Fruit fly (Drosophila melanogaster): ENCODE data around the gene CG10163.

Gene CG10163

dm6 chr3L:6266321-6266720, 7.8 kb upstream of the CG10163 start (continued):
- TF ChIP-seq Nf-YB (GFP tag; optimal IDR thresholded peaks at IDR 0.05) (no peak), CG14050 (GFP tag; IDR thresholded peaks at IDR 0.05) (no peak), CG7372 (GFP tag; IDR thresholded peaks at IDR 0.05) (no peak), Spps (tag; optimal IDR thresholded peaks at IDR 0.05) (no peak), MESR4 (GFP tag; optimal IDR thresholded peaks at IDR 0.05) (no peak), scrt (GFP tag; optimal IDR thresholded peaks at IDR 0.05) (no peak), row (GFP tag; IDR thresholded peaks at IDR 0.05) (0 out of 3 replicates have a peak, but pooled peaks have one; percentile 10), CoRest (tag; optimal IDR thresholded peaks at IDR 0.05) (no peak), crol (GFP tag; IDR thresholded peaks at IDR 0.05) (no peak), emc (GFP tag; optimal IDR thresholded peaks at IDR 0.05) (no peak), Xrp1 (GFP tag; IDR thresholded peaks at IDR 0.05) (no peak), esg (GFP tag; conservative IDR thresholded peaks at IDR 0.05) (no peak), NfI (GFP tag; optimal IDR thresholded peaks at IDR 0.05) (no peak), CG17361 (GFP tag; IDR thresholded peaks at IDR 0.05) (no peak), CG11695 (GFP tag; IDR thresholded peaks at IDR 0.05) (no peak), en (GFP tag; optimal IDR thresholded peaks at IDR 0.05) (no peak), CG5245 (GFP tag; optimal IDR thresholded peaks at IDR 0.05) (no peak)

- peak in 1 of 2 experiments; percentile 7 for TF ChIP-seq insv (GFP tag; optimal IDR thresholded peaks at IDR 0.05)
- TF ChIP-seq CG31388 (GFP tag; optimal IDR thresholded peaks at IDR 0.05): no peak
- TF ChIP-seq h (optimal IDR thresholded peaks at IDR 0.05): no peak
- TF ChIP-seq twi (tag; optimal IDR thresholded peaks at IDR 0.05): peak; percentile 16
- peak; percentile 78 for TF ChIP-seq NFAT (GFP tag; IDR thresholded peaks at IDR 0.05)
- peak; percentile 54; the same call in 1 of the 3 replicates for TF ChIP-seq knrl (GFP tag; IDR thresholded peaks at IDR 0.05; ENCODE audit: partially characterized antibody)
- no peak for TF ChIP-seq HLHmδ (GFP tag; optimal IDR thresholded peaks at IDR 0.05)
- TF ChIP-seq sima (GFP tag; optimal IDR thresholded peaks at IDR 0.05): no peak
- 0 out of 3 replicates have a peak, but pooled peaks have one; percentile 37 for TF ChIP-seq CG7357 (GFP tag; IDR thresholded peaks at IDR 0.05)
- peak; percentile 39 for TF ChIP-seq dmrt99B (tag; optimal IDR thresholded peaks at IDR 0.05)
- peak; percentile 41 for TF ChIP-seq CG10209 (GFP tag; optimal IDR thresholded peaks at IDR 0.05)
- TF ChIP-seq CG14710 (tag; optimal IDR thresholded peaks at IDR 0.05): peak; percentile 28
- TF ChIP-seq maf-S (GFP tag; optimal IDR thresholded peaks at IDR 0.05): peak; percentile 13
- peak; percentile 57 for TF ChIP-seq Camta (GFP tag; optimal IDR thresholded peaks at IDR 0.05)
- 0 out of 2 replicates have a peak, but pooled peaks have one; percentile 12 for TF ChIP-seq ssp (GFP tag; IDR thresholded peaks at IDR 0.05)
- TF ChIP-seq row (GFP tag; IDR thresholded peaks at IDR 0.05): peak; percentile 25; the same call in 1 of the 3 replicates
- TF ChIP-seq ttk (GFP tag; IDR thresholded peaks at IDR 0.05): no peak
- TF ChIP-seq CG9609 (GFP tag; optimal IDR thresholded peaks at IDR 0.05): peak; percentile 42
- TF ChIP-seq chm (GFP tag; IDR thresholded peaks at IDR 0.05): no peak
- TF ChIP-seq CG12236 (GFP tag; optimal IDR thresholded peaks at IDR 0.05): no peak
- TF ChIP-seq CG12659 (GFP tag; optimal IDR thresholded peaks at IDR 0.05): peak; percentile 18
- TF ChIP-seq slbo (GFP tag; IDR thresholded peaks at IDR 0.05): peak; percentile 80
- no peak for TF ChIP-seq CG9215 (GFP tag; IDR thresholded peaks at IDR 0.05)
- no peak for TF ChIP-seq eyg (GFP tag; optimal IDR thresholded peaks at IDR 0.05)
- no peak for TF ChIP-seq CG1233 (GFP tag; optimal IDR thresholded peaks at IDR 0.05)
- no peak for TF ChIP-seq hth (optimal IDR thresholded peaks at IDR 0.05)
- no peak for TF ChIP-seq gsb (GFP tag; IDR thresholded peaks at IDR 0.05)
- TF ChIP-seq CG7556 (GFP tag; optimal IDR thresholded peaks at IDR 0.05): no peak
- TF ChIP-seq CG12071 (GFP tag; optimal IDR thresholded peaks at IDR 0.05): no peak
- TF ChIP-seq sd (tag; optimal IDR thresholded peaks at IDR 0.05): peak; percentile 28
- TF ChIP-seq CG4424 (GFP tag; optimal IDR thresholded peaks at IDR 0.05): peak; percentile 21
- no peak for TF ChIP-seq bbx (GFP tag; IDR thresholded peaks at IDR 0.05; ENCODE audit: partially characterized antibody)
- TF ChIP-seq CG8281 (tag; optimal IDR thresholded peaks at IDR 0.05): no peak
These were observed 5.6 kb upstream of the CG10163 start for dm6 chr3L:6263896-6264841.
